Fruit fly (Drosophila melanogaster): Measurements from ENCODE around the gene CG42460.

CG42460 gene

dm6 chr2L:3376684-3377086 is 11.6 kb downstream of the CG42460 start, which contains the start of the genes CG9662 and Ptpa (continued):
- TF ChIP-seq CG11504 (tag; optimal IDR thresholded peaks at IDR 0.05) (peak; percentile 74), so (GFP tag; IDR thresholded peaks at IDR 0.05) (peak; percentile 33; the same call in 1 of the 3 replicates), BtbVII (GFP tag; optimal IDR thresholded peaks at IDR 0.05) (no peak), lmd (GFP tag; IDR thresholded peaks at IDR 0.05) (peak; percentile 88), CG31441 (GFP tag; IDR thresholded peaks at IDR 0.05) (peak; percentile 72; the same call in 1 of the 2 replicates), TFAM (GFP tag; optimal IDR thresholded peaks at IDR 0.05) (no peak), CG12942 (GFP tag; optimal IDR thresholded peaks at IDR 0.05) (peak; percentile 83), eve (GFP tag; optimal IDR thresholded peaks at IDR 0.05) (no peak), CG9609 (GFP tag; optimal IDR thresholded peaks at IDR 0.05) (peak; percentile 73), Dad (GFP tag; optimal IDR thresholded peaks at IDR 0.05) (peak; percentile 84), unpg (GFP tag; optimal IDR thresholded peaks at IDR 0.05) (peak; percentile 66), rib (GFP tag; IDR thresholded peaks at IDR 0.05) (peak; percentile 56; the same call in 1 of the 2 replicates), disco-r (GFP tag; optimal IDR thresholded peaks at IDR 0.05) (peak; percentile 49), bigmax (GFP tag; optimal IDR thresholded peaks at IDR 0.05) (no peak), CG31365 (tag; optimal IDR thresholded peaks at IDR 0.05) (no peak), CG15269 (tag; optimal IDR thresholded peaks at IDR 0.05) (peak; percentile 75), CG9727 (GFP tag; optimal IDR thresholded peaks at IDR 0.05) (peak; percentile 77), chinmo (GFP tag; IDR thresholded peaks at IDR 0.05; ENCODE audit: partially characterized antibody) (0 out of 4 replicates have a peak, but pooled peaks have one; percentile 72), Dek (tag; optimal IDR thresholded peaks at IDR 0.05) (peak; percentile 73), insv (GFP tag; optimal IDR thresholded peaks at IDR 0.05) (peak in 1 of 2 experiments; percentile 17), Fer1 (GFP tag; optimal IDR thresholded peaks at IDR 0.05) (no peak), dan (GFP tag; IDR thresholded peaks at IDR 0.05) (peak; percentile 72), CG33213 (GFP tag; optimal IDR thresholded peaks at IDR 0.05) (peak; percentile 77), CG7987 (GFP tag; optimal IDR thresholded peaks at IDR 0.05) (no peak), gce (GFP tag; IDR thresholded peaks at IDR 0.05) (no peak), Hey (tag; optimal IDR thresholded peaks at IDR 0.05) (peak; percentile 10), ci (GFP tag; IDR thresholded peaks at IDR 0.05) (peak; percentile 66; the same call in 2 of the 3 replicates), CG12299 (tag; optimal IDR thresholded peaks at IDR 0.05) (no peak), shn (GFP tag; optimal IDR thresholded peaks at IDR 0.05) (peak; percentile 86), crc (GFP tag; optimal IDR thresholded peaks at IDR 0.05) (peak; percentile 43), Mes4 (GFP tag; optimal IDR thresholded peaks at IDR 0.05) (peak; percentile 69), tio (GFP tag; optimal IDR thresholded peaks at IDR 0.05) (peak; percentile 72), CG12659 (GFP tag; optimal IDR thresholded peaks at IDR 0.05) (peak; percentile 85), CG30020 (tag; optimal IDR thresholded peaks at IDR 0.05) (peak; percentile 91), CkIIα-i1 (GFP tag; IDR thresholded peaks at IDR 0.05) (no peak), CG16863 (GFP tag; optimal IDR thresholded peaks at IDR 0.05) (peak; percentile 72), CG4360 (GFP tag; IDR thresholded peaks at IDR 0.05) (peak; percentile 66), CG2875 (GFP tag; optimal IDR thresholded peaks at IDR 0.05) (peak; percentile 31), Eip74EF (GFP tag; optimal IDR thresholded peaks at IDR 0.05) (no peak), br (optimal IDR thresholded peaks at IDR 0.05) (no peak), jing (GFP tag; optimal IDR thresholded peaks at IDR 0.05) (peak; percentile 54), CG34422 (GFP tag; IDR thresholded peaks at IDR 0.05) (peak; percentile 90), bab2 (GFP tag; optimal IDR thresholded peaks at IDR 0.05) (peak; percentile 90), aop (GFP tag; IDR thresholded peaks at IDR 0.05) (0 out of 2 replicates have a peak, but pooled peaks have one; percentile 32), CG14860 (GFP tag; IDR thresholded peaks at IDR 0.05; ENCODE audit: partially characterized antibody) (peak; percentile 88), run (tag; optimal IDR thresholded peaks at IDR 0.05) (no peak), CG17568 (GFP tag; optimal IDR thresholded peaks at IDR 0.05) (no peak), CG7372 (GFP tag; IDR thresholded peaks at IDR 0.05) (peak; percentile 83), CG15479 (GFP tag; optimal IDR thresholded peaks at IDR 0.05) (no peak), gcm2 (GFP tag; optimal IDR thresholded peaks at IDR 0.05) (peak; percentile 15), Hr39 (optimal IDR thresholded peaks at IDR 0.05) (no peak), CG3995 (GFP tag; optimal IDR thresholded peaks at IDR 0.05) (peak; percentile 59)
